Worm (Caenorhabditis elegans): ENCODE measurements around the gene C25A8.1.

DNA sequence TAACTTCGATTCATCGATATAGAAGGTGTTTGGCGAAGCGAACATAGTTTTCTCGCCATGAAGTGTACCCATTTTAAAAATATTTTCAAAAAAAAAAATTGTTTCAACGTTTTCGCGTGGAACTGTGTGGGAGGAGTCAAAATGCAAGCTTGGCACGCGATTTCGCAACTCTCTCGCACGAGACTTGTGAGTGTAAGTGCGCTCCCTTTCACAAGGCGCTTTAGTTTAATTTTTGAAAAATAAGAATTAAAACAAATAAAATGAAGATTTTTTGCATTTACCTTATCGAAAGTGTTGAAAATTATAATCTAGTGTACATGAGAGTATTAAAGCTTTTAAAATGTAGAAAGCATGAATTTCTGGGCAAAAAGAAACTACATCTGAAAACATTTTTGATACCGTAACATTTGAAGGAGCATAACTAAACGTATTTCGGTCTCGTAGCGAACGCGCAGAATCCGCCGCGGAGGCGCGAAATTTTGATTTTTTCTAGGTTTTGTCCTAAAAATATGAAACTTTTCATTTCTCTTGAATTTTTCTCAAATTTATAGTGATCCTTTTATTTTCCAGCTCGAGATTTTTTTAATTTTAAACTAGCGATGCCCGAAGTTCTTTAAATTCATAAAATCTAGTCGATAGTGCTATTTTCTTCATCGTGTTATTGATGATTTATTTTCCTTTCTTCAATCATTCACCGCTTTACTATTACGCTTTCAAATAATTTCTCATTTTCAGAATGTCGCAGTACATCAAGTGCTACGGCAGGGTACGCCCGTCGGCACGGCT lies 28.7 kb downstream of the C25A8.1 start, which contains the start of the genes cogc-2 and klp-18:
- TF ChIP-seq ama-1 (optimal IDR thresholded peaks at IDR 0.05): no peak
- no peak for TF ChIP-seq aly-2 (tag; optimal IDR thresholded peaks at IDR 0.05)
- no peak for TF ChIP-seq fkh-2 (tag; optimal IDR thresholded peaks at IDR 0.05)
